Worm (Caenorhabditis elegans) whole organism, L1 larva: ENCODE data around the gene F32D8.13.
A peak's percentile ranks its signal among the peaks of the same experiment; 100 is the strongest.

ENCODE experiments used
- C04F5.9 ChIP-seq: sonication (generic microtip); optimal IDR thresholded peaks from 2 replicates; lab custom pipeline; 2016; ENCODE audit warnings: missing genetic modification characterization, missing compliant biosample characterization
- aha-1 ChIP-seq: fragments of 150-350 bp; optimal IDR thresholded peaks from 2 replicates; lab custom pipeline; 2014; ENCODE audit warnings: missing biosample characterization, missing genetic modification characterization
- aly-2 ChIP-seq: fragments of 150-350 bp; optimal IDR thresholded peaks from 2 replicates; lab custom pipeline; 2014; ENCODE audit warnings: missing biosample characterization, missing genetic modification characterization
- ama-1 ChIP-seq: fragments of 150-350 bp; optimal IDR thresholded peaks from 2 replicates; lab custom pipeline; 2014
- blmp-1 ChIP-seq: fragments of 150-350 bp; optimal IDR thresholded peaks from 2 replicates; lab custom pipeline; 2014; ENCODE audit warnings: missing biosample characterization, missing genetic modification characterization
- dpl-1 ChIP-seq, 3 experiments: fragments of 150-350 bp in 2 of 3; sonication (generic microtip) in 1 of 3; optimal IDR thresholded peaks; 2 replicates each; lab custom pipeline; 2014 to 2017; ENCODE audit warnings: missing biosample characterization in 3 of 3, missing genetic modification characterization in 3 of 3, missing genetic modification reagents in 3 of 3
- efl-3 ChIP-seq: fragments of 200-800 bp; sonication (Bioruptor generic); optimal IDR thresholded peaks from 2 replicates; lab custom pipeline; 2018; ENCODE audit warnings: mild to moderate bottlenecking, missing genetic modification characterization, missing compliant biosample characterization
- egl-27 ChIP-seq, 2 experiments: fragments of 150-350 bp in 1 of 2; sonication (generic microtip); optimal IDR thresholded peaks; 3 replicates each; lab custom pipeline; 2017 to 2018; ENCODE audit warnings: missing biosample characterization in 2 of 2, missing genetic modification characterization in 2 of 2, missing genetic modification reagents in 2 of 2
- elt-2 ChIP-seq: sonication (generic microtip); optimal IDR thresholded peaks from 2 replicates; lab custom pipeline; 2016; ENCODE audit warnings: missing genetic modification characterization, mild to moderate bottlenecking, inconsistent platforms, missing compliant biosample characterization, missing genetic modification reagents
- elt-3 ChIP-seq, 6 experiments: fragments of 150-350 bp in 1 of 6; sonication (generic microtip); optimal IDR thresholded peaks; 2 replicates each; lab custom pipeline; 2017 to 2018; ENCODE audit warnings: missing biosample characterization in 6 of 6, missing genetic modification characterization in 6 of 6, inconsistent platforms in 1 of 6
- fkh-4 ChIP-seq: sonication (generic microtip); optimal IDR thresholded peaks from 2 replicates; lab custom pipeline; 2016; ENCODE audit warnings: missing compliant biosample characterization, missing genetic modification characterization, borderline replicate concordance
- fkh-8 ChIP-seq: sonication (generic microtip); optimal IDR thresholded peaks from 2 replicates; lab custom pipeline; 2016; ENCODE audit warnings: mild to moderate bottlenecking, missing genetic modification characterization, missing compliant biosample characterization
- fos-1 ChIP-seq: fragments of 150-350 bp; optimal IDR thresholded peaks from 2 replicates; lab custom pipeline; 2014; ENCODE audit warnings: missing biosample characterization, missing genetic modification characterization
- hlh-17 ChIP-seq: fragments of 200-800 bp; sonication (Bioruptor generic); optimal IDR thresholded peaks from 2 replicates; lab custom pipeline; 2018; ENCODE audit warnings: missing genetic modification characterization, mild to moderate bottlenecking, missing compliant biosample characterization, moderate library complexity, borderline replicate concordance
- hlh-4 ChIP-seq: sonication (generic microtip); optimal IDR thresholded peaks from 2 replicates; lab custom pipeline; 2016; ENCODE audit warnings: mild to moderate bottlenecking, missing genetic modification characterization, missing compliant biosample characterization
- irx-1 ChIP-seq: sonication (generic microtip); optimal IDR thresholded peaks from 2 replicates; lab custom pipeline; 2016; ENCODE audit warnings: missing genetic modification characterization, missing compliant biosample characterization
- jun-1 ChIP-seq: fragments of 150-350 bp; optimal IDR thresholded peaks from 2 replicates; lab custom pipeline; 2014; ENCODE audit warnings: missing biosample characterization, missing genetic modification reagents, missing genetic modification characterization
- lin-14 ChIP-seq: fragments of 200-800 bp; sonication (Bioruptor generic); optimal IDR thresholded peaks from 2 replicates; lab custom pipeline; 2018; ENCODE audit warnings: mild to moderate bottlenecking, missing genetic modification characterization, moderate library complexity, missing compliant biosample characterization
- lin-35 ChIP-seq, 2 experiments: fragments of 150-350 bp; optimal IDR thresholded peaks; 2 replicates each; lab custom pipeline; 2014; ENCODE audit warnings: missing biosample characterization in 2 of 2, missing genetic modification characterization in 2 of 2, missing genetic modification reagents in 2 of 2
- lsy-2 ChIP-seq, 2 experiments: fragments of 150-350 bp; optimal IDR thresholded peaks; 2 replicates each; lab custom pipeline; 2014; ENCODE audit warnings: missing biosample characterization in 2 of 2, missing genetic modification characterization in 2 of 2
- mdl-1 ChIP-seq, 2 experiments: fragments of 150-350 bp; optimal IDR thresholded peaks; 2 replicates each; lab custom pipeline; 2014 to 2017; ENCODE audit warnings: missing biosample characterization in 2 of 2, missing genetic modification characterization in 2 of 2, inconsistent platforms in 1 of 2
- mep-1 ChIP-seq: fragments of 150-350 bp; optimal IDR thresholded peaks from 2 replicates; lab custom pipeline; 2014; ENCODE audit warnings: missing biosample characterization, missing genetic modification characterization
- nhr-11 ChIP-seq: fragments of 150-350 bp; optimal IDR thresholded peaks from 2 replicates; lab custom pipeline; 2014; ENCODE audit warnings: missing biosample characterization, missing genetic modification characterization
- nhr-20 ChIP-seq: sonication (generic microtip); optimal IDR thresholded peaks from 2 replicates; lab custom pipeline; 2016; ENCODE audit warnings: mild to moderate bottlenecking, missing genetic modification characterization, missing compliant biosample characterization
- nhr-28 ChIP-seq: fragments of 150-350 bp; optimal IDR thresholded peaks from 2 replicates; lab custom pipeline; 2014; ENCODE audit warnings: missing biosample characterization, missing genetic modification characterization
- nhr-84 ChIP-seq: sonication (generic microtip); optimal IDR thresholded peaks from 2 replicates; lab custom pipeline; 2017; ENCODE audit warnings: missing biosample characterization, missing genetic modification characterization
- nhr-85 ChIP-seq: sonication (generic microtip); peaks from one replicate; lab custom pipeline; 2016; ENCODE audit warnings: missing genetic modification characterization, inconsistent platforms, missing compliant biosample characterization
- nhr-90 ChIP-seq: sonication (generic microtip); optimal IDR thresholded peaks from 2 replicates; lab custom pipeline; 2016; ENCODE audit warnings: mild to moderate bottlenecking, missing genetic modification characterization, missing compliant biosample characterization; ENCODE audit not compliant: poor library complexity
- pax-3 ChIP-seq: fragments of 200-800 bp; sonication (Bioruptor generic); optimal IDR thresholded peaks from 2 replicates; lab custom pipeline; 2018; ENCODE audit warnings: mild to moderate bottlenecking, missing genetic modification characterization, moderate library complexity, missing compliant biosample characterization
- pqm-1 ChIP-seq: sonication (generic microtip); optimal IDR thresholded peaks from 3 replicates; lab custom pipeline; 2017; ENCODE audit warnings: missing biosample characterization, missing genetic modification characterization
- snpc-4 ChIP-seq: fragments of 150-350 bp; optimal IDR thresholded peaks from 2 replicates; lab custom pipeline; 2014; ENCODE audit warnings: missing biosample characterization, missing genetic modification characterization
- snu-23 ChIP-seq: sonication (generic microtip); optimal IDR thresholded peaks from 2 replicates; lab custom pipeline; 2016; ENCODE audit warnings: missing genetic modification characterization, missing compliant biosample characterization
- unc-130 ChIP-seq: fragments of 150-350 bp; optimal IDR thresholded peaks from 2 replicates; lab custom pipeline; 2017; ENCODE audit warnings: missing biosample characterization, missing genetic modification characterization, inconsistent platforms
- unc-86 ChIP-seq: sonication (generic microtip); optimal IDR thresholded peaks from 2 replicates; lab custom pipeline; 2016; ENCODE audit warnings: missing genetic modification characterization, missing compliant biosample characterization
- xbp-1 ChIP-seq: sonication (generic microtip); optimal IDR thresholded peaks from 2 replicates; lab custom pipeline; 2016; ENCODE audit warnings: missing genetic modification characterization, missing compliant biosample characterization
- zip-4 ChIP-seq: fragments of 200-800 bp; sonication (Bioruptor generic); optimal IDR thresholded peaks from 2 replicates; lab custom pipeline; 2018; ENCODE audit warnings: mild to moderate bottlenecking, missing genetic modification characterization, moderate library complexity, missing compliant biosample characterization

The F32D8.13 gene

ce11 chrV:10886405-10886887, 9.9 kb downstream of the F32D8.13 start, which contains the start of gene F32D8.3:
F32D8.3 (plus strand) TSS chrV:10886837.
- peak in 1 of 6 experiments; percentile 36 for TF ChIP-seq elt-3 (tag; optimal IDR thresholded peaks at IDR 0.05; lab: Kevin White, UChicago)
- TF ChIP-seq ama-1 (lab: Kevin White, UChicago) = no peak
- peak; percentile 46 for TF ChIP-seq lin-14
- no peak for TF ChIP-seq zip-4
- no peak for TF ChIP-seq nhr-28
- TF ChIP-seq nhr-11 (tag; lab: Kevin White, UChicago) = no peak
- TF ChIP-seq blmp-1 (tag; lab: Kevin White, UChicago) = peak; percentile 98
- TF ChIP-seq, all 84 proteins: peak for 3

ce11 chrV:10883478-10883877, 12.9 kb downstream of the F32D8.13 start, which contains the start of gene F32D8.2:
F32D8.2 (plus strand) TSS chrV:10883778.
- no peak for TF ChIP-seq dpl-1 (GFP tag; optimal IDR thresholded peaks at IDR 0.05; lab: Kevin White, UChicago)
- TF ChIP-seq mep-1 (tag; lab: Kevin White, UChicago) = no peak
- no peak for TF ChIP-seq lin-35 (GFP tag; optimal IDR thresholded peaks at IDR 0.05; lab: Kevin White, UChicago)
- TF ChIP-seq fos-1 (tag; lab: Kevin White, UChicago) = no peak
- no peak for TF ChIP-seq C04F5.9 (tag; lab: Kevin White, UChicago)
- TF ChIP-seq fkh-8 (tag; lab: Kevin White, UChicago) = no peak
- no peak for TF ChIP-seq fkh-4
- TF ChIP-seq hlh-17 (GFP tag; lab: Kevin White, UChicago) = no peak
- no peak for TF ChIP-seq lin-14
- no peak for TF ChIP-seq irx-1 (tag; lab: Kevin White, UChicago)
- TF ChIP-seq nhr-90 (tag; lab: Kevin White, UChicago) = no peak
- no peak for TF ChIP-seq pax-3 (tag; lab: Kevin White, UChicago)
- no peak for TF ChIP-seq aha-1 (tag; lab: Kevin White, UChicago)
- TF ChIP-seq snpc-4 = no peak
- no peak for TF ChIP-seq unc-86 (tag; lab: Kevin White, UChicago)
- TF ChIP-seq snu-23 (GFP tag; lab: Kevin White, UChicago) = no peak
- no peak for TF ChIP-seq efl-3 (GFP tag; lab: Kevin White, UChicago)
- TF ChIP-seq egl-27 (tag; optimal IDR thresholded peaks at IDR 0.05; lab: Kevin White, UChicago) = no peak
- TF ChIP-seq, all 84 proteins: peak for 0

- TF ChIP-seq elt-3 (tag; optimal IDR thresholded peaks at IDR 0.05; lab: Kevin White, UChicago) (no peak), lin-14 (peak; percentile 2)
Observed at ce11 chrV:10880138-10880882, 16.0 kb downstream of the F32D8.13 start, which contains the start of gene F32D8.1. F32D8.1 (plus strand) TSS chrV:10880832.

- TF ChIP-seq lsy-2 (tag; optimal IDR thresholded peaks at IDR 0.05; lab: Kevin White, UChicago) = peak in 1 of 2 experiments; percentile 0
- TF ChIP-seq elt-3 (tag; optimal IDR thresholded peaks at IDR 0.05; lab: Kevin White, UChicago) = peak in 1 of 6 experiments; percentile 57
- no peak for TF ChIP-seq nhr-84
- TF ChIP-seq xbp-1 (tag; lab: Kevin White, UChicago) = no peak
- TF ChIP-seq elt-2 (tag; lab: Kevin White, UChicago) = peak; percentile 90
- no peak for TF ChIP-seq aly-2
- TF ChIP-seq nhr-85 (tag; lab: Kevin White, UChicago) = peak; percentile 73
- no peak for TF ChIP-seq jun-1 (tag; lab: Kevin White, UChicago)
- TF ChIP-seq mep-1 (tag; lab: Kevin White, UChicago) = no peak
- TF ChIP-seq nhr-20 (tag; lab: Kevin White, UChicago) = peak; percentile 51
- peak; percentile 39 for TF ChIP-seq lin-14
- peak; percentile 96 for TF ChIP-seq blmp-1 (tag; lab: Kevin White, UChicago)
- TF ChIP-seq pqm-1 (tag; lab: Kevin White, UChicago) = no peak
- peak in 1 of 2 experiments; percentile 32 for TF ChIP-seq mdl-1 (tag; optimal IDR thresholded peaks at IDR 0.05; lab: Kevin White, UChicago)
- peak; percentile 2 for TF ChIP-seq fos-1 (tag; lab: Kevin White, UChicago)
- TF ChIP-seq hlh-17 (GFP tag; lab: Kevin White, UChicago) = no peak
- no peak for TF ChIP-seq unc-130
- TF ChIP-seq hlh-4 (tag; lab: Kevin White, UChicago) = no peak
- TF ChIP-seq, all 84 proteins: peak for 9
Observed at ce11 chrV:10877808-10878600, 18.3 kb downstream of the F32D8.13 start.
